Worm (Caenorhabditis elegans): Measurements from ENCODE around the gene slc-25A21.

DNA sequence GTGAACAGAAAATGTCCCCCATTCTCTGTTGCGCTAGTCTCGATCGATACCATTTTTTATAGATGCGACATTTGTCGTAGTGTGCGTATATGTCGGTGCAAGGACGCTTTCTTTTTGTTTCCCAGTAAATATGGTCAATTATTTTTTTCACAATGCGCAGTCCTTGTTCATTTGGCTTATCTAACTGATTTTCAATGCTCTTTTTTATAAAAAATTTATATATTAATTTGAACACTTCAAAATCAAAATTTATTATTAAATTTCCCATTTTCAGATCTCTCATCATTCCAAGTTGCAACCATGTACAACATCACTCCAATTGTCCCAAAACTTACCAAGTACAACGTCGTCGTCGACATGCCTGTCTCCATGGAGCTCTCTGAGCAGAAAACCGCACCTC, 27.5 kb downstream of the slc-25A21 start, which contains the start of gene F23A7.1:
- no peak for TF ChIP-seq snpc-1.1 (tag; optimal IDR thresholded peaks at IDR 0.05; ENCODE audit: insufficient read depth)
- no peak for TF ChIP-seq nhr-90 (tag; optimal IDR thresholded peaks at IDR 0.05)
- TF ChIP-seq pha-4 (tag; optimal IDR thresholded peaks at IDR 0.05): no peak
- no peak for TF ChIP-seq lag-1 (GFP tag; IDR thresholded peaks at IDR 0.05)
- TF ChIP-seq unc-130 (GFP tag; optimal IDR thresholded peaks at IDR 0.05): no peak
- no peak for TF ChIP-seq lin-40 (tag; optimal IDR thresholded peaks at IDR 0.05)
